Worm (Caenorhabditis elegans) whole organism, L1 larva: ENCODE data around the gene dat-1.

ENCODE experiments used
- elt-3 ChIP-seq, 6 experiments: fragments of 150-350 bp in 1 of 6; sonication (generic microtip); optimal IDR thresholded peaks; 2 replicates each; lab custom pipeline; 2017 to 2018; ENCODE audit warnings: missing biosample characterization in 6 of 6, missing genetic modification characterization in 6 of 6, inconsistent platforms in 1 of 6
- skn-1 ChIP-seq: fragments of 150-350 bp; optimal IDR thresholded peaks from 2 replicates; lab custom pipeline; 2014; ENCODE audit warnings: missing biosample characterization, missing genetic modification characterization
- zag-1 ChIP-seq: fragments of 150-350 bp; optimal IDR thresholded peaks from 2 replicates; lab custom pipeline; 2014; ENCODE audit warnings: missing biosample characterization, missing genetic modification characterization

ce11 chrIII:9247221-9247620, 4.4 kb downstream of the dat-1 start, which contains the start of gene T02C1.1:
- no peak for TF ChIP-seq elt-3 (tag; optimal IDR thresholded peaks at IDR 0.05; lab: Kevin White, UChicago)
- no peak for TF ChIP-seq skn-1 (tag; lab: Kevin White, UChicago)
- no peak for TF ChIP-seq zag-1 (tag; lab: Kevin White, UChicago)
